Worm (Caenorhabditis elegans) whole organism, early embryonic: ENCODE data around the gene sto-5.

ENCODE experiments used
- B0310.2 ChIP-seq: sonication (generic microtip); optimal IDR thresholded peaks from 2 replicates; lab custom pipeline; 2016; ENCODE audit warnings: mild to moderate bottlenecking, missing genetic modification characterization, missing compliant biosample characterization
- F13C5.2 ChIP-seq: sonication (generic microtip); optimal IDR thresholded peaks from 2 replicates; lab custom pipeline; 2017; ENCODE audit warnings: mild to moderate bottlenecking, missing genetic modification characterization, inconsistent platforms, missing compliant biosample characterization
- aly-1 ChIP-seq: sonication (generic microtip); optimal IDR thresholded peaks from 2 replicates; lab custom pipeline; 2016; ENCODE audit warnings: missing genetic modification characterization, missing compliant biosample characterization
- ama-1 ChIP-seq: fragments of 150-350 bp; optimal IDR thresholded peaks from 2 replicates; lab custom pipeline; 2014
- ceh-13 ChIP-seq: fragments of 200-800 bp; sonication (Bioruptor generic); optimal IDR thresholded peaks from 2 replicates; lab custom pipeline; 2018; ENCODE audit warnings: mild to moderate bottlenecking, missing genetic modification characterization, missing compliant biosample characterization
- ceh-36 ChIP-seq: sonication (generic microtip); optimal IDR thresholded peaks from 2 replicates; lab custom pipeline; 2016; ENCODE audit warnings: missing genetic modification characterization, inconsistent platforms, missing compliant biosample characterization
- ets-7 ChIP-seq: sonication (generic microtip); optimal IDR thresholded peaks from 2 replicates; lab custom pipeline; 2016; ENCODE audit warnings: missing genotype, missing genetic modification characterization, missing compliant biosample characterization
- flt-1 ChIP-seq: fragments of 200-800 bp; sonication (Bioruptor generic); IDR thresholded peaks from 2 replicates; pipeline ENCODE4 v1.3.6; 2022; ENCODE audit warnings: missing genetic modification characterization, missing compliant biosample characterization
- hmbx-1 ChIP-seq: sonication (generic microtip); optimal IDR thresholded peaks from 2 replicates; lab custom pipeline; 2016; ENCODE audit warnings: mild to moderate bottlenecking, missing genetic modification characterization, missing compliant biosample characterization
- hmg-4 ChIP-seq: fragments of 200-800 bp; sonication (Bioruptor generic); optimal IDR thresholded peaks from 2 replicates; lab custom pipeline; 2018; ENCODE audit warnings: mild to moderate bottlenecking, missing genetic modification characterization, missing compliant biosample characterization
- hnd-1 ChIP-seq: sonication (generic microtip); optimal IDR thresholded peaks from 2 replicates; lab custom pipeline; 2016; ENCODE audit warnings: missing genetic modification characterization, missing compliant biosample characterization
- pes-1 ChIP-seq: fragments of 200-800 bp; sonication (Bioruptor generic); IDR thresholded peaks from 2 replicates; pipeline ENCODE4 v1.3.6; 2022; ENCODE audit warnings: missing genetic modification reagents, missing genetic modification characterization, missing compliant biosample characterization
- scrt-1 ChIP-seq: fragments of 200-800 bp; sonication (Bioruptor generic); IDR thresholded peaks from 2 replicates; pipeline ENCODE4 v1.3.6; 2022; ENCODE audit warnings: missing genetic modification characterization, missing compliant biosample characterization
- sea-1 ChIP-seq: fragments of 200-800 bp; sonication (Bioruptor generic); conservative IDR thresholded peaks from 2 replicates; pipeline ENCODE4 v1.3.6; 2022; ENCODE audit warnings: missing genetic modification characterization, missing compliant biosample characterization
- tbx-11 ChIP-seq: fragments of 200-800 bp; sonication (Bioruptor generic); IDR thresholded peaks from 2 replicates; pipeline ENCODE4 v1.3.6; 2022; ENCODE audit warnings: missing genetic modification characterization, missing compliant biosample characterization
- tbx-37 ChIP-seq: fragments of 200-800 bp; sonication (Bioruptor generic); conservative IDR thresholded peaks from 2 replicates; pipeline ENCODE4 v1.3.6; 2022; ENCODE audit warnings: missing genetic modification reagents, missing genetic modification characterization, missing compliant biosample characterization
- tra-4 ChIP-seq: sonication (generic microtip); optimal IDR thresholded peaks from 2 replicates; lab custom pipeline; 2017; ENCODE audit warnings: missing genetic modification characterization, missing compliant biosample characterization

sto-5 gene

ce11 chrX:16775335-16775835, 49.9 kb downstream of the sto-5 start:
- TF ChIP-seq ceh-13 (GFP tag; lab: Kevin White, UChicago) (no peak), ama-1 (lab: Kevin White, UChicago) (no peak), ceh-36 (tag; lab: Kevin White, UChicago) (no peak), hmbx-1 (no peak), hmg-4 (GFP tag; lab: Kevin White, UChicago) (no peak), scrt-1 (GFP tag; lab: Robert Waterston, UW) (no peak), flt-1 (no peak), hnd-1 (no peak), aly-1 (no peak), pes-1 (no peak), tbx-37 (GFP tag; lab: Robert Waterston, UW) (no peak), ets-7 (tag; lab: Kevin White, UChicago) (no peak), tra-4 (no peak), B0310.2 (tag; lab: Kevin White, UChicago) (no peak)

ce11 chrX:16773421-16773820, 51.8 kb downstream of the sto-5 start:
- TF ChIP-seq flt-1 (no peak), scrt-1 (GFP tag; lab: Robert Waterston, UW) (no peak), ets-7 (tag; lab: Kevin White, UChicago) (no peak), tbx-11 (no peak), hmg-4 (GFP tag; lab: Kevin White, UChicago) (no peak), sea-1 (GFP tag; lab: Robert Waterston, UW) (no peak), pes-1 (no peak), F13C5.2 (tag; lab: Kevin White, UChicago) (no peak), aly-1 (no peak), ama-1 (lab: Kevin White, UChicago) (no peak), tbx-37 (GFP tag; lab: Robert Waterston, UW) (no peak), hmbx-1 (no peak), ceh-36 (tag; lab: Kevin White, UChicago) (no peak), B0310.2 (tag; lab: Kevin White, UChicago) (no peak), ceh-13 (GFP tag; lab: Kevin White, UChicago) (no peak), hnd-1 (no peak), tra-4 (no peak)

ce11 chrX:16772112-16772731, 53.0 kb downstream of the sto-5 start:
- TF ChIP-seq ceh-13 (GFP tag; lab: Kevin White, UChicago): no peak
- TF ChIP-seq pes-1: no peak
- TF ChIP-seq B0310.2 (tag; lab: Kevin White, UChicago): no peak
- TF ChIP-seq tbx-11: no peak
- no peak for TF ChIP-seq flt-1
- no peak for TF ChIP-seq ets-7 (tag; lab: Kevin White, UChicago)
- TF ChIP-seq hmbx-1: no peak
- no peak for TF ChIP-seq sea-1 (GFP tag; lab: Robert Waterston, UW)
- no peak for TF ChIP-seq tra-4
- no peak for TF ChIP-seq tbx-37 (GFP tag; lab: Robert Waterston, UW)
- no peak for TF ChIP-seq ceh-36 (tag; lab: Kevin White, UChicago)
- no peak for TF ChIP-seq scrt-1 (GFP tag; lab: Robert Waterston, UW)
- no peak for TF ChIP-seq aly-1

ce11 chrX:16770919-16771318, 54.3 kb downstream of the sto-5 start:
- TF ChIP-seq flt-1 (no peak), aly-1 (peak; percentile 22), sea-1 (GFP tag; lab: Robert Waterston, UW) (no peak), hmg-4 (GFP tag; lab: Kevin White, UChicago) (peak; percentile 66)

- TF ChIP-seq scrt-1 (GFP tag; lab: Robert Waterston, UW): no peak
- TF ChIP-seq F13C5.2 (tag; lab: Kevin White, UChicago): no peak
- TF ChIP-seq aly-1: no peak
- no peak for TF ChIP-seq hmg-4 (GFP tag; lab: Kevin White, UChicago)
- no peak for TF ChIP-seq B0310.2 (tag; lab: Kevin White, UChicago)
- TF ChIP-seq ceh-36 (tag; lab: Kevin White, UChicago): no peak
- TF ChIP-seq hmbx-1: no peak
- TF ChIP-seq tbx-11: no peak
- TF ChIP-seq tbx-37 (GFP tag; lab: Robert Waterston, UW): no peak
- TF ChIP-seq ceh-13 (GFP tag; lab: Kevin White, UChicago): no peak
- TF ChIP-seq ets-7 (tag; lab: Kevin White, UChicago): no peak
- no peak for TF ChIP-seq tra-4
- TF ChIP-seq pes-1: no peak
Observed at ce11 chrX:16770398-16770797, 54.9 kb downstream of the sto-5 start, which contains the start of gene mct-6. mct-6 (minus strand) TSS chrX:16770498.
